Worm (Caenorhabditis elegans): ENCODE measurements around the gene srz-74.

srz-74 gene

DNA sequence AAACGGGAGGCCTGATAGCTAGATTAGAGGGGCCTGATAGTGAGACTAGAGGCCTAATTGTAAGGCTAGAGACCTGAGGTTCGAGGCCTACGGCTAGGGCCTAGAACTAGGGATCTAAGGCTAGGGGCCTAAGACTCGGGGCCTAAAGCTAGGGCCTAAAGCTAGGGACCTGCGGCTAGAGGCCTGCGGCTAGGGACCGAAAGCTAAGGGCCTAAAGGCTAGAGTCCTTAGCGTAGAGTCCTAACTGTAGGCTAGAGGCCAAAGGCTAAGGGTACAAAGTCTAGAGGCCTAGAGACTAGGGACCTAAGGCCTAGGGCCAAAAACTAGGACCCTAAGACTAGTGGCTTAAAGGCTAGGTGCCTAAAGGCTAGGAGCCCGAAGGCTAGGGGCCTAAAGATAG lies 3.9 kb downstream of the srz-74 start:
- TF ChIP-seq nhr-76 (tag; optimal IDR thresholded peaks at IDR 0.05), result no peak
- no peak for TF ChIP-seq egl-5 (tag; optimal IDR thresholded peaks at IDR 0.05)
- TF ChIP-seq jun-1 (tag; optimal IDR thresholded peaks at IDR 0.05), result no peak
- TF ChIP-seq nhr-43 (tag; optimal IDR thresholded peaks at IDR 0.05; ENCODE audit: poor library complexity, severe bottlenecking), result no peak
- no peak for TF ChIP-seq fkh-10 (GFP tag; optimal IDR thresholded peaks at IDR 0.05)
- TF ChIP-seq pqm-1 (tag; optimal IDR thresholded peaks at IDR 0.05), result no peak
- TF ChIP-seq zag-1 (tag; optimal IDR thresholded peaks at IDR 0.05), result no peak
- TF ChIP-seq elt-3 (tag; optimal IDR thresholded peaks at IDR 0.05), result no peak
- no peak for TF ChIP-seq unc-39 (tag; optimal IDR thresholded peaks at IDR 0.05)
- TF ChIP-seq mdl-1 (tag; optimal IDR thresholded peaks at IDR 0.05), result no peak
- TF ChIP-seq skn-1 (tag; optimal IDR thresholded peaks at IDR 0.05), result no peak
- no peak for TF ChIP-seq fkh-2 (tag; optimal IDR thresholded peaks at IDR 0.05)

DNA sequence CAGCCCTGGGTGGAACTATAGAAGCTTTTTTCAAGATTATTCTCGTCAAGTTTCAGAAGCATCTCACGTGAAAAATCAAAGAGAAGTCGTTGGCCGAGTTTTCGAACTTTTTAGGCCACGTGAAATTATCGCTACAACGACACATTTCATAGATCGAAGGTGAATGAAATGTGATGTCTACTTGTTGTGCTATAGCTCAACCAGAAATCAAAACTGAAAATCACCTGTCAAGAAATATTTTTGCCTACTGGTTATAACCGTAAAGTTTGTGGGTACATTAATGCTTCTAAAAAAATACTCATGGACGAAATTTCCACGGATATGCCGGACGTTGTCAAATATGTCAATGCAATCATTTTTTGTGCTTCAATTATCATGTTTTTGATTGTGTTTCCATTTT lies 5.8 kb downstream of the srz-74 start, which contains the start of gene srz-38:
srz-38 (plus strand) TSS at position 301 of the 400 bp plus-strand sequence.
- TF ChIP-seq fos-1 (tag; optimal IDR thresholded peaks at IDR 0.05) (no peak), ceh-9 (tag; optimal IDR thresholded peaks at IDR 0.05) (no peak), pqm-1 (tag; optimal IDR thresholded peaks at IDR 0.05) (no peak), hmg-11 (tag; optimal IDR thresholded peaks at IDR 0.05) (no peak), aly-2 (tag; optimal IDR thresholded peaks at IDR 0.05) (no peak), sea-2 (GFP tag; optimal IDR thresholded peaks at IDR 0.05) (no peak), elt-3 (tag; optimal IDR thresholded peaks at IDR 0.05) (no peak), mdl-1 (tag; optimal IDR thresholded peaks at IDR 0.05) (no peak), mml-1 (tag; optimal IDR thresholded peaks at IDR 0.05) (no peak), nhr-77 (tag; optimal IDR thresholded peaks at IDR 0.05) (no peak), lin-39 (tag; optimal IDR thresholded peaks at IDR 0.05) (no peak)

DNA sequence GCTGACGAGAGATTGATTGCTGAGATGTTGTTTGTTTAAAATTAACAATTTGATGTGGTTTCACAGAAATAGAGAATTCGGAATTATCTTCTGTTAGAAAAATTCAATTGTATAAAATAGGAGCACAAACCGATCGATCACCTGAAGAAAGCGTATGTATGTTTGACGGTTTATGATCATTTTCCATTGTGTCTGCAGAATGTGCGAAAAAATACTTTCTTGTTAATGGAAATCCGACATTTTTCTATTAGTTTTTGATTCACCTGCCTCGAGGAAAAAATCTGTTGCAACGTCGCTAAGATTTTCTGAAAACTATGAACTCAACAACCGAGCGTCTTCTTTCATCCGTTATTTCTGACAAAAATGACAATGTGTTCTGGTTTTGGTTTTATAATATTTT lies 7.5 kb downstream of the srz-74 start, which contains the start of gene C35D6.13:
C35D6.13 (plus strand) TSS at position 301 of the 400 bp plus-strand sequence.
- TF ChIP-seq jun-1 (tag; optimal IDR thresholded peaks at IDR 0.05) (no peak), pha-4 (tag; optimal IDR thresholded peaks at IDR 0.05) (no peak), ceh-28 (tag; optimal IDR thresholded peaks at IDR 0.05) (no peak), ztf-11 (tag; optimal IDR thresholded peaks at IDR 0.05) (no peak), lsy-12 (tag; optimal IDR thresholded peaks at IDR 0.05) (no peak), ama-1 (optimal IDR thresholded peaks at IDR 0.05) (no peak)

DNA sequence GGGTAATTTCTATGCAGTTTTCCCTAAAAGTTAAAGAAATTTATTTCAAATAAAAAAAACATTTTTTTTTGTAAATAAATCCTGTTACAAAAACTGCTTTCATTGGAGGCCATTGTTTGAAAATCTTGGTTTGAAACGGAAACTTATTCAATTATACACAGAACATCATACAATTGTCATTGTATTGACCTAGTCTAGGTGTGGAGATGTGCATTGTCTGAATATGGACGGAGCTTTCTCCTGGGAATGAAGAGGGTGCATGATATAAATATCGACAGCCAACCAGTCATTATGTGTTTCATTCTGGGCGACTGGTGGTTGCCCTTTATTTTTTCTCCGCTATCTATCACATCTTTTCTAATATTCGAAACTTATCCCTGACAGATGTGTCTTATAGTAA lies 17.3 kb downstream of the srz-74 start, which contains the start of gene C35D6.3:
C35D6.3 (plus strand) TSS at position 301 of the 400 bp plus-strand sequence.
- no peak for TF ChIP-seq nhr-25 (tag; optimal IDR thresholded peaks at IDR 0.05)
- no peak for TF ChIP-seq unc-62 (GFP tag; optimal IDR thresholded peaks at IDR 0.05)
- no peak for TF ChIP-seq aly-2 (tag; optimal IDR thresholded peaks at IDR 0.05)
- TF ChIP-seq lin-39 (tag; optimal IDR thresholded peaks at IDR 0.05), result no peak
- TF ChIP-seq zag-1 (tag; optimal IDR thresholded peaks at IDR 0.05), result no peak
- TF ChIP-seq skn-1 (tag; optimal IDR thresholded peaks at IDR 0.05), result no peak
- TF ChIP-seq jun-1 (tag; optimal IDR thresholded peaks at IDR 0.05), result no peak
- no peak for TF ChIP-seq ama-1 (optimal IDR thresholded peaks at IDR 0.05)
- no peak for TF ChIP-seq mml-1 (tag; optimal IDR thresholded peaks at IDR 0.05)
- no peak for TF ChIP-seq unc-39 (tag; optimal IDR thresholded peaks at IDR 0.05)
- no peak for TF ChIP-seq nhr-43 (tag; optimal IDR thresholded peaks at IDR 0.05; ENCODE audit: poor library complexity, severe bottlenecking)
- TF ChIP-seq daf-12 (tag; optimal IDR thresholded peaks at IDR 0.05), result no peak
- no peak for TF ChIP-seq nhr-23 (tag; optimal IDR thresholded peaks at IDR 0.05)
- no peak for TF ChIP-seq egl-27 (tag; optimal IDR thresholded peaks at IDR 0.05)
- no peak for TF ChIP-seq nhr-28 (tag; optimal IDR thresholded peaks at IDR 0.05)
- no peak for TF ChIP-seq nfya-1 (tag; optimal IDR thresholded peaks at IDR 0.05; ENCODE audit: insufficient read depth)
- TF ChIP-seq elt-2 (tag; optimal IDR thresholded peaks at IDR 0.05), result no peak
- no peak for TF ChIP-seq ZK546.5 (tag; optimal IDR thresholded peaks at IDR 0.05)

DNA sequence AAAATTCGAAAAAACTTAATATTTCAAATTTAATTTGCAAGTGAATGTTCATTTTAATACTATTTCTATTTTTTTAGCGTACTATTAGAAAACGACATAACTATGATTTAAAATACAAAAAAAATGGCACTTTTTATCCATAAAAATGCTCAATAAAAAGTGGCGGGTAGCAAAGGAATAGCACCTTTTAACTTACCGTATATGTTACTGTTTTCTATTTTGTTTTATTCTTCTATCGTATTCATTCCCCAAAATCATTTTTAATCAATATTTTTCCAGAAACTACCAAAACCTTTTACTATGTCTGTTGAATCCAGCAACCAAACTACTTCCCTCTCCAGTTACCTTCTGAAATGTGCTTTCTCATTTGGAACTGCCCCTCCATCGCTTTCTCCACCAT lies 21.4 kb downstream of the srz-74 start, which contains the start of gene C35D6.4:
C35D6.4 (plus strand) TSS at position 301 of the 400 bp plus-strand sequence.
- no peak for TF ChIP-seq nhr-76 (tag; optimal IDR thresholded peaks at IDR 0.05)
- TF ChIP-seq pha-4 (tag; optimal IDR thresholded peaks at IDR 0.05), result no peak
- TF ChIP-seq lin-39 (tag; optimal IDR thresholded peaks at IDR 0.05), result no peak
- no peak for TF ChIP-seq nhr-237 (tag; optimal IDR thresholded peaks at IDR 0.05)
- TF ChIP-seq ceh-28 (tag; optimal IDR thresholded peaks at IDR 0.05), result no peak
- no peak for TF ChIP-seq mml-1 (tag; optimal IDR thresholded peaks at IDR 0.05)
- no peak for TF ChIP-seq egl-5 (tag; optimal IDR thresholded peaks at IDR 0.05)
- TF ChIP-seq nhr-12 (tag; optimal IDR thresholded peaks at IDR 0.05), result no peak
- TF ChIP-seq lin-15B (tag; optimal IDR thresholded peaks at IDR 0.05), result no peak
- TF ChIP-seq unc-39 (tag; optimal IDR thresholded peaks at IDR 0.05), result no peak
- no peak for TF ChIP-seq elt-2 (tag; optimal IDR thresholded peaks at IDR 0.05)
- no peak for TF ChIP-seq zag-1 (tag; optimal IDR thresholded peaks at IDR 0.05)
- TF ChIP-seq elt-3 (tag; optimal IDR thresholded peaks at IDR 0.05), result no peak
- no peak for TF ChIP-seq fkh-2 (tag; optimal IDR thresholded peaks at IDR 0.05)
- TF ChIP-seq lsy-12 (tag; optimal IDR thresholded peaks at IDR 0.05), result no peak
- TF ChIP-seq sea-2 (GFP tag; optimal IDR thresholded peaks at IDR 0.05), result no peak
- TF ChIP-seq ZK546.5 (tag; optimal IDR thresholded peaks at IDR 0.05), result no peak
